Fruit fly (Drosophila melanogaster) whole organism, embryonic: ENCODE measurements around the gene Cyt-b5-r.

ENCODE experiments used
- Atf-2 ChIP-seq: fragments of 200-800 bp; sonication (Bioruptor generic); optimal IDR thresholded peaks from 2 replicates; lab custom pipeline; 2016; ENCODE audit warnings: missing biosample characterization, missing genetic modification characterization
- Atf3 ChIP-seq: fragments of 200-800 bp; sonication (Bioruptor generic); optimal IDR thresholded peaks from 3 replicates; lab custom pipeline; 2016; ENCODE audit warnings: missing biosample characterization, missing genetic modification characterization
- Bdp1 ChIP-seq: fragments of 200-800 bp; sonication (Bioruptor generic); optimal IDR thresholded peaks from 3 replicates; lab custom pipeline; 2016; ENCODE audit warnings: missing biosample characterization, missing genetic modification characterization
- CG10462 ChIP-seq: fragments of 200-800 bp; sonication (Bioruptor generic); optimal IDR thresholded peaks from 2 replicates; lab custom pipeline; 2016; ENCODE audit warnings: missing biosample characterization, missing genetic modification characterization
- CG10959 ChIP-seq: fragments of 200-800 bp; sonication (Bioruptor generic); IDR thresholded peaks from 2 replicates; pipeline ENCODE4 v1.3.6; 2022; ENCODE audit warnings: missing biosample characterization, missing genetic modification characterization
- CG12155 ChIP-seq: fragments of 200-800 bp; sonication (Bioruptor generic); optimal IDR thresholded peaks from 3 replicates; lab custom pipeline; 2016; ENCODE audit warnings: missing biosample characterization, missing genetic modification characterization
- CG12236 ChIP-seq: fragments of 200-800 bp; sonication (Bioruptor generic); optimal IDR thresholded peaks from 2 replicates; lab custom pipeline; 2016; ENCODE audit warnings: missing biosample characterization, missing genetic modification characterization
- CG13894 ChIP-seq: fragments of 200-800 bp; sonication (Bioruptor generic); optimal IDR thresholded peaks from 3 replicates; lab custom pipeline; 2018; ENCODE audit warnings: missing biosample characterization, mild to moderate bottlenecking, missing genetic modification characterization, moderate library complexity
- CG14014 ChIP-seq: fragments of 200-800 bp; sonication (Bioruptor generic); IDR thresholded peaks from 2 replicates; pipeline ENCODE4 v1.3.6; 2022; ENCODE audit warnings: missing biosample characterization, missing genetic modification characterization
- CG1529 ChIP-seq: fragments of 200-800 bp; sonication (Bioruptor generic); optimal IDR thresholded peaks from 3 replicates; lab custom pipeline; 2018; ENCODE audit warnings: missing biosample characterization, missing genetic modification characterization
- CG15479 ChIP-seq: fragments of 200-800 bp; sonication (Bioruptor generic); optimal IDR thresholded peaks from 3 replicates; lab custom pipeline; 2019; ENCODE audit warnings: missing biosample characterization, mild to moderate bottlenecking, missing genetic modification characterization, moderate library complexity
- CG18011 ChIP-seq: fragments of 200-800 bp; sonication (Bioruptor generic); optimal IDR thresholded peaks from 2 replicates; lab custom pipeline; 2017; ENCODE audit warnings: missing biosample characterization, missing genetic modification characterization, mild to moderate bottlenecking, moderate library complexity, missing genotype
- CG33557 ChIP-seq: fragments of 200-800 bp; sonication (Bioruptor generic); optimal IDR thresholded peaks from 2 replicates; lab custom pipeline; 2019; ENCODE audit warnings: missing biosample characterization, mild to moderate bottlenecking, missing genetic modification characterization, moderate library complexity
- CG34376 ChIP-seq: fragments of 200-800 bp; sonication (Bioruptor generic); optimal IDR thresholded peaks from 2 replicates; lab custom pipeline; 2018; ENCODE audit warnings: missing biosample characterization, mild to moderate bottlenecking, missing genetic modification characterization
- CG3847 ChIP-seq: fragments of 200-800 bp; sonication (Bioruptor generic); IDR thresholded peaks from 2 replicates; pipeline ENCODE4 v1.3.6; 2022; ENCODE audit warnings: missing biosample characterization, missing genetic modification characterization
- CG4730 ChIP-seq: fragments of 200-800 bp; sonication (Bioruptor generic); IDR thresholded peaks from 2 replicates; pipeline ENCODE4 v1.3.6; 2022; ENCODE audit warnings: missing biosample characterization, missing genetic modification characterization
- CG5953 ChIP-seq: fragments of 200-800 bp; sonication (Bioruptor generic); IDR thresholded peaks from 2 replicates; pipeline ENCODE4 v1.3.6; 2022; ENCODE audit warnings: missing biosample characterization, missing genetic modification characterization
- CG8290 ChIP-seq, 3 experiments: fragments of 200-800 bp; sonication (Bioruptor generic); optimal IDR thresholded peaks; 2 replicates each; lab custom pipeline; 2016 to 2019; ENCODE audit warnings: missing biosample characterization in 3 of 3, missing genetic modification characterization in 3 of 3, mild to moderate bottlenecking in 2 of 3, moderate library complexity in 1 of 3
- CG8359 ChIP-seq: fragments of 200-800 bp; sonication (Bioruptor generic); optimal IDR thresholded peaks from 2 replicates; lab custom pipeline; 2017; ENCODE audit warnings: missing biosample characterization, mild to moderate bottlenecking, missing genetic modification characterization, borderline replicate concordance
- CG8944 ChIP-seq: fragments of 200-800 bp; sonication (Bioruptor generic); optimal IDR thresholded peaks from 3 replicates; lab custom pipeline; 2016; ENCODE audit warnings: missing biosample characterization, missing genetic modification characterization
- CG9727 ChIP-seq: fragments of 200-800 bp; sonication (Bioruptor generic); optimal IDR thresholded peaks from 3 replicates; lab custom pipeline; 2017; ENCODE audit warnings: missing biosample characterization, mild to moderate bottlenecking, missing genetic modification characterization
- Dip2 ChIP-seq: fragments of 200-800 bp; sonication (Bioruptor generic); IDR thresholded peaks from 2 replicates; pipeline ENCODE4 v1.3.6; 2022; ENCODE audit warnings: missing biosample characterization, missing genetic modification characterization
- E2f2 ChIP-seq: fragments of 200-800 bp; sonication (Bioruptor generic); IDR thresholded peaks from 2 replicates; pipeline ENCODE4 v1.3.6; 2022; ENCODE audit warnings: missing biosample characterization, missing genetic modification characterization
- Eip74EF ChIP-seq, 2 experiments: fragments of 200-800 bp in 1 of 2; fragments of >200 bp in 1 of 2; sonication (Bioruptor generic) in 1 of 2; optimal IDR thresholded peaks; 2 replicates each; lab custom pipeline; 2017 to 2019; ENCODE audit warnings: missing biosample characterization in 2 of 2, missing genetic modification characterization in 2 of 2, mild to moderate bottlenecking in 1 of 2, moderate library complexity in 1 of 2
- GATAe ChIP-seq: fragments of 200-800 bp; sonication (Bioruptor generic); conservative IDR thresholded peaks from 2 replicates; pipeline ENCODE4 v1.3.6; 2022; ENCODE audit warnings: missing biosample characterization, missing genetic modification characterization
- Hey ChIP-seq: fragments of 200-800 bp; sonication (Bioruptor generic); optimal IDR thresholded peaks from 3 replicates; lab custom pipeline; 2018; ENCODE audit warnings: missing biosample characterization, mild to moderate bottlenecking, missing genetic modification characterization
- Optix ChIP-seq: fragments of 200-800 bp; sonication (Bioruptor generic); IDR thresholded peaks from 3 replicates; pipeline ENCODE4 v1.3.6; 2022; ENCODE audit warnings: missing biosample characterization, missing genetic modification characterization
- Ravus ChIP-seq: fragments of 200-800 bp; sonication (Bioruptor generic); IDR thresholded peaks from 2 replicates; pipeline ENCODE4 v1.3.6; 2022; ENCODE audit warnings: missing biosample characterization, missing genetic modification characterization
- Sry-δ ChIP-seq: fragments of 200-800 bp; sonication (Bioruptor generic); optimal IDR thresholded peaks from 2 replicates; lab custom pipeline; 2016; ENCODE audit warnings: missing biosample characterization, missing genetic modification characterization
- Tbp ChIP-seq: fragments of >200 bp; optimal IDR thresholded peaks from 2 replicates; lab custom pipeline; 2018; ENCODE audit warnings: missing biosample characterization, missing genetic modification characterization
- Vsx1 ChIP-seq: fragments of 200-800 bp; sonication (Bioruptor generic); optimal IDR thresholded peaks from 2 replicates; lab custom pipeline; 2017; ENCODE audit warnings: missing biosample characterization, mild to moderate bottlenecking, missing genetic modification characterization, missing genetic modification reagents
- YL-1 ChIP-seq: fragments of 200-800 bp; sonication (Bioruptor generic); optimal IDR thresholded peaks from 3 replicates; lab custom pipeline; 2017; ENCODE audit warnings: missing biosample characterization, mild to moderate bottlenecking, missing genetic modification characterization
- bowl ChIP-seq: fragments of 200-800 bp; sonication (Bioruptor generic); IDR thresholded peaks from 2 replicates; pipeline ENCODE4 v1.3.6; 2022; ENCODE audit warnings: missing biosample characterization, missing genetic modification characterization
- cg ChIP-seq: fragments of 200-800 bp; sonication (Bioruptor generic); optimal IDR thresholded peaks from 3 replicates; lab custom pipeline; 2019; ENCODE audit warnings: missing biosample characterization, mild to moderate bottlenecking, missing genetic modification characterization, moderate library complexity
- cwo ChIP-seq: fragments of 200-800 bp; sonication (Bioruptor generic); optimal IDR thresholded peaks from 3 replicates; lab custom pipeline; 2017; ENCODE audit warnings: missing biosample characterization, missing genetic modification characterization, mild to moderate bottlenecking, moderate library complexity, missing genetic modification reagents
- gcm2 ChIP-seq: fragments of 200-800 bp; sonication (Bioruptor generic); optimal IDR thresholded peaks from 2 replicates; lab custom pipeline; 2016; ENCODE audit warnings: missing biosample characterization, missing genetic modification characterization
- inv ChIP-seq: fragments of 200-800 bp; sonication (Bioruptor generic); IDR thresholded peaks from 2 replicates; pipeline ENCODE4 v1.3.6; 2022; ENCODE audit warnings: missing biosample characterization, missing genetic modification characterization; ENCODE audit not compliant: partially characterized antibody
- jigr1 ChIP-seq: fragments of 200-800 bp; sonication (Bioruptor generic); IDR thresholded peaks from 3 replicates; pipeline ENCODE4 v1.3.6; 2022; ENCODE audit warnings: missing biosample characterization, missing genetic modification characterization
- jumu ChIP-seq: fragments of 200-800 bp; sonication (Bioruptor generic); optimal IDR thresholded peaks from 3 replicates; lab custom pipeline; 2016; ENCODE audit warnings: missing biosample characterization, missing genetic modification characterization
- kah ChIP-seq: fragments of 200-800 bp; sonication (Bioruptor generic); optimal IDR thresholded peaks from 2 replicates; lab custom pipeline; 2018; ENCODE audit warnings: missing biosample characterization, mild to moderate bottlenecking, missing genetic modification characterization
- lilli ChIP-seq: fragments of 200-800 bp; sonication (Bioruptor generic); optimal IDR thresholded peaks from 3 replicates; lab custom pipeline; 2016; ENCODE audit warnings: missing biosample characterization, missing genetic modification characterization
- nmo ChIP-seq: fragments of 200-800 bp; sonication (Bioruptor generic); optimal IDR thresholded peaks from 2 replicates; lab custom pipeline; 2018; ENCODE audit warnings: missing biosample characterization, mild to moderate bottlenecking, missing genetic modification characterization, moderate library complexity
- repo ChIP-seq: fragments of 200-800 bp; sonication (Bioruptor generic); optimal IDR thresholded peaks from 2 replicates; lab custom pipeline; 2016; ENCODE audit warnings: missing biosample characterization, missing genetic modification characterization
- sd ChIP-seq: fragments of 200-800 bp; sonication (Bioruptor generic); optimal IDR thresholded peaks from 3 replicates; lab custom pipeline; 2018; ENCODE audit warnings: missing biosample characterization, mild to moderate bottlenecking, missing genetic modification characterization, moderate library complexity
- sens-2 ChIP-seq: fragments of 200-800 bp; sonication (Bioruptor generic); IDR thresholded peaks from 2 replicates; pipeline ENCODE4 v1.3.6; 2022; ENCODE audit warnings: missing biosample characterization, missing genetic modification characterization
- sna ChIP-seq: fragments of 200-800 bp; sonication (Bioruptor generic); IDR thresholded peaks from 2 replicates; pipeline ENCODE4 v1.3.6; 2022; ENCODE audit warnings: missing biosample characterization, missing genetic modification characterization; ENCODE audit not compliant: partially characterized antibody
- tio ChIP-seq: fragments of 200-800 bp; sonication (Bioruptor generic); optimal IDR thresholded peaks from 2 replicates; lab custom pipeline; 2017; ENCODE audit warnings: missing biosample characterization, missing genetic modification characterization, inconsistent platforms
- trh ChIP-seq: fragments of 200-800 bp; sonication (Bioruptor generic); optimal IDR thresholded peaks from 2 replicates; lab custom pipeline; 2016; ENCODE audit warnings: missing biosample characterization, missing genetic modification characterization
- unpg ChIP-seq: fragments of 200-800 bp; sonication (Bioruptor generic); optimal IDR thresholded peaks from 3 replicates; lab custom pipeline; 2018; ENCODE audit warnings: missing biosample characterization, mild to moderate bottlenecking, missing genetic modification characterization, moderate library complexity
- yki ChIP-seq: fragments of >200 bp; optimal IDR thresholded peaks from 3 replicates; lab custom pipeline; 2018

Cyt-b5-r gene

dm6 chr2L:16826872-16827506, 36.5 kb upstream of the Cyt-b5-r start, which contains the start of gene AspRS-m (continued):
- TF ChIP-seq sd, result peak; percentile 33
- no peak for TF ChIP-seq CG4730 (GFP tag; lab: Robert Waterston, UW)
- peak; percentile 43; the same call in 1 of the 2 replicates for TF ChIP-seq E2f2 (GFP tag; lab: Robert Waterston, UW)
- TF ChIP-seq Tbp, result no peak
- no peak for TF ChIP-seq CG12155 (GFP tag; lab: Kevin White, UChicago)
- TF ChIP-seq cg (GFP tag; lab: Kevin White, UChicago), result peak; percentile 97
- TF ChIP-seq CG13894, result no peak
- no peak for TF ChIP-seq GATAe
- no peak for TF ChIP-seq CG10959
- no peak for TF ChIP-seq CG12236 (GFP tag; lab: Kevin White, UChicago)
- no peak; the same call in 2 of the 3 replicates for TF ChIP-seq jigr1
- TF ChIP-seq CG8359, result no peak
- no peak for TF ChIP-seq tio (GFP tag; lab: Kevin White, UChicago)
- TF ChIP-seq CG15479, result peak; percentile 16
- TF ChIP-seq Hey (tag; lab: Kevin White, UChicago), result no peak
- no peak for TF ChIP-seq jumu (GFP tag; lab: Kevin White, UChicago)
- peak; percentile 82 for TF ChIP-seq Sry-δ (GFP tag; lab: Kevin White, UChicago)
- no peak for TF ChIP-seq bowl (GFP tag; lab: Robert Waterston, UW)
- peak; percentile 88 for TF ChIP-seq inv (GFP tag; lab: Robert Waterston, UW)
- no peak for TF ChIP-seq gcm2 (GFP tag; lab: Kevin White, UChicago)
- no peak for TF ChIP-seq Vsx1 (GFP tag; lab: Kevin White, UChicago)
- TF ChIP-seq CG8944 (GFP tag; lab: Kevin White, UChicago), result no peak
- TF ChIP-seq yki (lab: Kevin White, UChicago), result no peak
- TF ChIP-seq CG3847 (GFP tag; lab: Robert Waterston, UW), result peak; percentile 55
- TF ChIP-seq YL-1 (GFP tag; lab: Kevin White, UChicago), result peak; percentile 73
- TF ChIP-seq cwo (GFP tag; lab: Kevin White, UChicago), result no peak
- TF ChIP-seq CG34376 (GFP tag; lab: Kevin White, UChicago), result no peak
- TF ChIP-seq sna (GFP tag; lab: Robert Waterston, UW), result peak; percentile 84
- TF ChIP-seq repo, result no peak
- peak; percentile 59 for TF ChIP-seq nmo (GFP tag; lab: Kevin White, UChicago)
- no peak for TF ChIP-seq CG10462
- no peak for TF ChIP-seq CG18011 (GFP tag; lab: Kevin White, UChicago)
- no peak for TF ChIP-seq kah (GFP tag; lab: Kevin White, UChicago)
- TF ChIP-seq trh (GFP tag; lab: Kevin White, UChicago), result no peak
- no peak for TF ChIP-seq unpg (GFP tag; lab: Kevin White, UChicago)
- TF ChIP-seq Dip2, result no peak
- no peak for TF ChIP-seq sens-2
- peak; percentile 18 for TF ChIP-seq lilli
- no peak for TF ChIP-seq Atf3 (GFP tag; lab: Kevin White, UChicago)
- no peak for TF ChIP-seq CG5953 (GFP tag; lab: Robert Waterston, UW)
- TF ChIP-seq CG14014 (GFP tag; lab: Robert Waterston, UW), result no peak
- TF ChIP-seq Eip74EF (GFP tag; optimal IDR thresholded peaks at IDR 0.05; lab: Kevin White, UChicago), result no peak
- no peak for TF ChIP-seq Bdp1 (GFP tag; lab: Kevin White, UChicago)
- no peak for TF ChIP-seq CG33557 (GFP tag; lab: Kevin White, UChicago)
- TF ChIP-seq CG8290 (GFP tag; optimal IDR thresholded peaks at IDR 0.05; lab: Kevin White, UChicago), result no peak
- no peak for TF ChIP-seq CG8290 (tag; optimal IDR thresholded peaks at IDR 0.05; lab: Kevin White, UChicago)
- no peak for TF ChIP-seq Ravus
- no peak for TF ChIP-seq Optix (GFP tag; lab: Robert Waterston, UW)
- no peak for TF ChIP-seq CG1529 (GFP tag; lab: Kevin White, UChicago)
- TF ChIP-seq CG9727 (GFP tag; lab: Kevin White, UChicago), result peak; percentile 13
- TF ChIP-seq Atf-2, result no peak
